Worm (Caenorhabditis elegans) whole organism, L1 larva: ENCODE measurements around the gene C39B10.7.

Source experiments
- dsc-1 ChIP-seq: sonication (generic microtip); optimal IDR thresholded peaks from 2 replicates; lab custom pipeline; 2016; ENCODE audit warnings: mild to moderate bottlenecking, missing genetic modification characterization, missing compliant biosample characterization
- fkh-10 ChIP-seq: sonication (generic microtip); optimal IDR thresholded peaks from 2 replicates; lab custom pipeline; 2017; ENCODE audit warnings: missing biosample characterization, missing genetic modification reagents, missing genetic modification characterization
- lir-3 ChIP-seq: sonication (generic microtip); optimal IDR thresholded peaks from 2 replicates; lab custom pipeline; 2016; ENCODE audit warnings: mild to moderate bottlenecking, missing genetic modification characterization, moderate library complexity, missing compliant biosample characterization; ENCODE audit not compliant: poor library complexity
- lsy-2 ChIP-seq, 2 experiments: fragments of 150-350 bp; optimal IDR thresholded peaks; 2 replicates each; lab custom pipeline; 2014; ENCODE audit warnings: missing biosample characterization in 2 of 2, missing genetic modification characterization in 2 of 2
- mef-2 ChIP-seq: fragments of 150-350 bp; optimal IDR thresholded peaks from 2 replicates; lab custom pipeline; 2014; ENCODE audit warnings: missing biosample characterization, missing genetic modification characterization
- nhr-28 ChIP-seq: fragments of 150-350 bp; optimal IDR thresholded peaks from 2 replicates; lab custom pipeline; 2014; ENCODE audit warnings: missing biosample characterization, missing genetic modification characterization
- unc-62 ChIP-seq: fragments of 150-350 bp; optimal IDR thresholded peaks from 2 replicates; lab custom pipeline; 2014; ENCODE audit warnings: missing biosample characterization, missing genetic modification reagents, missing genetic modification characterization

- TF ChIP-seq unc-62 (GFP tag; lab: Kevin White, UChicago) (no peak), lsy-2 (tag; optimal IDR thresholded peaks at IDR 0.05; lab: Kevin White, UChicago) (no peak), mef-2 (no peak), nhr-28 (no peak), dsc-1 (no peak), lir-3 (tag; lab: Kevin White, UChicago) (no peak), fkh-10 (GFP tag; lab: Kevin White, UChicago) (no peak)
Measured at ce11 chrX:10428109-10428508, 48.6 kb upstream of the C39B10.7 start.
